Worm (Caenorhabditis elegans) whole organism, early embryonic: ENCODE data around the gene R05F9.11.

Experiments used
- ama-1 ChIP-seq: fragments of 150-350 bp; optimal IDR thresholded peaks from 2 replicates; lab custom pipeline; 2014
- ceh-13 ChIP-seq: fragments of 200-800 bp; sonication (Bioruptor generic); optimal IDR thresholded peaks from 2 replicates; lab custom pipeline; 2018; ENCODE audit warnings: mild to moderate bottlenecking, missing genetic modification characterization, missing compliant biosample characterization
- ceh-36 ChIP-seq: sonication (generic microtip); optimal IDR thresholded peaks from 2 replicates; lab custom pipeline; 2016; ENCODE audit warnings: missing genetic modification characterization, inconsistent platforms, missing compliant biosample characterization
- ets-7 ChIP-seq: sonication (generic microtip); optimal IDR thresholded peaks from 2 replicates; lab custom pipeline; 2016; ENCODE audit warnings: missing genotype, missing genetic modification characterization, missing compliant biosample characterization
- hmbx-1 ChIP-seq: sonication (generic microtip); optimal IDR thresholded peaks from 2 replicates; lab custom pipeline; 2016; ENCODE audit warnings: mild to moderate bottlenecking, missing genetic modification characterization, missing compliant biosample characterization
- hmg-4 ChIP-seq: fragments of 200-800 bp; sonication (Bioruptor generic); optimal IDR thresholded peaks from 2 replicates; lab custom pipeline; 2018; ENCODE audit warnings: mild to moderate bottlenecking, missing genetic modification characterization, missing compliant biosample characterization
- hnd-1 ChIP-seq: sonication (generic microtip); optimal IDR thresholded peaks from 2 replicates; lab custom pipeline; 2016; ENCODE audit warnings: missing genetic modification characterization, missing compliant biosample characterization
- tbx-11 ChIP-seq: fragments of 200-800 bp; sonication (Bioruptor generic); IDR thresholded peaks from 2 replicates; pipeline ENCODE4 v1.3.6; 2022; ENCODE audit warnings: missing genetic modification characterization, missing compliant biosample characterization

DNA sequence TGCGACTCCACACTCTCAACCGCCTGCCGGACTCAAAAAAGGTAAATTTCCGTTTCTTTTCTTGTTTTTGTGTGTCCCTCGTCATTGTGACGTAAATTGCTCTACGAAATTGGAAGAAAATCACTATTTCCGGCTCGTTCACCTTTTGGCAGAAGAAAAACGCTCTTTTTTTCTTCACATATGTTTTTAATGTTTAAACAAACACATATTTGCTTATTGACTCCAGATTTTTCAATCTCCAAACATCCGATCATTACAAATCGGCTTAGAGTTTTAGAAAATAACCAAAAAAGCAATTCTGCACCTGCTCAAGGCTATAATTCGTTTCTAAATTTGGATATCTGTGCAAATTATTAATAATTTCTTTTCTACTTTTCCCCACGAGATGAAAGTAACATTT, 8.1 kb downstream of the R05F9.11 start:
- TF ChIP-seq tbx-11 (GFP tag; lab: Robert Waterston, UW) = no peak
- no peak for TF ChIP-seq ceh-36 (tag; lab: Kevin White, UChicago)
- TF ChIP-seq ama-1 (lab: Kevin White, UChicago) = no peak
- no peak for TF ChIP-seq ceh-13 (GFP tag; lab: Kevin White, UChicago)
- TF ChIP-seq hmbx-1 (tag; lab: Kevin White, UChicago) = no peak
- no peak for TF ChIP-seq hmg-4 (GFP tag; lab: Kevin White, UChicago)
- TF ChIP-seq ets-7 = no peak
- no peak for TF ChIP-seq hnd-1
